Worm (Caenorhabditis elegans) whole organism, L3 larva: ENCODE measurements around the gene C17G1.5.
A peak's percentile ranks its signal among the peaks of the same experiment; 100 is the strongest.

Source experiments
- elt-2 ChIP-seq: sonication (generic microtip); optimal IDR thresholded peaks from 2 replicates; lab custom pipeline; 2016; ENCODE audit warnings: missing genetic modification reagents, mild to moderate bottlenecking, missing genetic modification characterization, missing compliant biosample characterization
- nhr-25 ChIP-seq: sonication (generic microtip); optimal IDR thresholded peaks from 2 replicates; lab custom pipeline; 2017; ENCODE audit warnings: missing biosample characterization, missing genetic modification characterization
- pha-4 ChIP-seq: fragments of 150-350 bp; optimal IDR thresholded peaks from 2 replicates; lab custom pipeline; 2014; ENCODE audit warnings: missing biosample characterization, missing genetic modification reagents, missing genetic modification characterization
- sea-2 ChIP-seq: fragments of 150-350 bp; sonication (generic microtip); optimal IDR thresholded peaks from 4 replicates; lab custom pipeline; 2014; ENCODE audit warnings: missing biosample characterization, missing genetic modification reagents, missing genetic modification characterization
- snpc-4 ChIP-seq: fragments of 150-350 bp; optimal IDR thresholded peaks from 2 replicates; lab custom pipeline; 2014; ENCODE audit warnings: missing biosample characterization, missing genetic modification characterization

Gene C17G1.5

ce11 chrX:9988884-9989283, 50.3 kb downstream of the C17G1.5 start:
- TF ChIP-seq elt-2 (tag; lab: Kevin White, UChicago) (peak; percentile 2), sea-2 (GFP tag; lab: Kevin White, UChicago) (no peak), snpc-4 (tag; lab: Kevin White, UChicago) (peak; percentile 4)

- TF ChIP-seq nhr-25 (tag; lab: Kevin White, UChicago) (no peak), pha-4 (peak; percentile 10)
Observed at ce11 chrX:9993100-9993499, 54.5 kb downstream of the C17G1.5 start.
